Worm (Caenorhabditis elegans) whole organism, L4/young adult: ENCODE measurements around the gene srxa-12.

Experiments
- W03F9.2 ChIP-seq: fragments of 150-350 bp; optimal IDR thresholded peaks from 2 replicates; lab custom pipeline; 2014; ENCODE audit warnings: missing biosample characterization, missing genetic modification characterization
- dao-5 ChIP-seq: sonication (generic microtip); optimal IDR thresholded peaks from 2 replicates; lab custom pipeline; 2016; ENCODE audit warnings: missing genotype, missing genetic modification characterization, moderate library complexity, missing compliant biosample characterization
- him-1 ChIP-seq: sonication (generic microtip); optimal IDR thresholded peaks from 2 replicates; lab custom pipeline; 2016; ENCODE audit warnings: missing genotype, missing genetic modification reagents, missing genetic modification characterization, missing compliant biosample characterization

DNA sequence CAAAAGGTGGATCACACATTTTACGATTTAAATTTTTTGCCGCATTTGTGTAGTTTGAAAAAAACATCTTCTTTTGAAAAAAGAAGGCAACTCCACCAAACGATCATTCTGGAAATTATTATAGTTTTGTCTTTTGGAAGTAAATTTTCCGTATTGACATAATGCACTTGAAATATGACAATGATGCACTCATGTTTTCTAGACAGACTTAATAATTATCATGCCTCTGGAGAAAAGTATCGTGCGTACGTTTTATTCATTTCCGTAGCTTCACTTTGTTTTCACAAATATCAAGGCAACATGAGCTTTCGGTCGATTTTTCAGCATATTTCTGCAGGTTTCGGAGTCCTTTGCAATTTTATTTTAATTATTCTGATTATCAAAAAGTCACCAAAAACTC is 8.2 kb upstream of the srxa-12 start, which contains the start of gene str-250:
- TF ChIP-seq him-1 (tag; lab: Kevin White, UChicago) (no peak), dao-5 (tag; lab: Kevin White, UChicago) (no peak), W03F9.2 (tag; lab: Kevin White, UChicago) (no peak)
